Worm (Caenorhabditis elegans) whole organism, L1 larva: ENCODE measurements around the gene rabn-5.

Source experiments
- ama-1 ChIP-seq: fragments of 150-350 bp; optimal IDR thresholded peaks from 2 replicates; lab custom pipeline; 2014
- ceh-82 ChIP-seq, 3 experiments: fragments of 150-350 bp in 1 of 3; sonication (generic microtip) in 2 of 3; optimal IDR thresholded peaks; 2 replicates each; lab custom pipeline; 2014 to 2017; ENCODE audit warnings: missing biosample characterization in 3 of 3, missing genetic modification characterization in 3 of 3
- elt-3 ChIP-seq, 6 experiments: fragments of 150-350 bp in 1 of 6; sonication (generic microtip); optimal IDR thresholded peaks; 2 replicates each; lab custom pipeline; 2017 to 2018; ENCODE audit warnings: missing biosample characterization in 6 of 6, missing genetic modification characterization in 6 of 6, inconsistent platforms in 1 of 6
- fkh-10 ChIP-seq: sonication (generic microtip); optimal IDR thresholded peaks from 2 replicates; lab custom pipeline; 2017; ENCODE audit warnings: missing biosample characterization, missing genetic modification reagents, missing genetic modification characterization
- lsy-2 ChIP-seq, 2 experiments: fragments of 150-350 bp; optimal IDR thresholded peaks; 2 replicates each; lab custom pipeline; 2014; ENCODE audit warnings: missing biosample characterization in 2 of 2, missing genetic modification characterization in 2 of 2
- nhr-12 ChIP-seq: sonication (generic microtip); optimal IDR thresholded peaks from 2 replicates; lab custom pipeline; 2017; ENCODE audit warnings: missing biosample characterization, missing genetic modification characterization
- pag-3 ChIP-seq: sonication (generic microtip); optimal IDR thresholded peaks from 2 replicates; lab custom pipeline; 2017; ENCODE audit warnings: missing genetic modification characterization, mild to moderate bottlenecking, missing compliant biosample characterization, antibody characterized with exemption, borderline replicate concordance; ENCODE audit not compliant: insufficient read depth
- unc-62 ChIP-seq: fragments of 150-350 bp; optimal IDR thresholded peaks from 2 replicates; lab custom pipeline; 2014; ENCODE audit warnings: missing biosample characterization, missing genetic modification reagents, missing genetic modification characterization
- vab-15 ChIP-seq: sonication (generic microtip); optimal IDR thresholded peaks from 2 replicates; lab custom pipeline; 2017; ENCODE audit warnings: missing genotype, mild to moderate bottlenecking, missing genetic modification characterization, missing compliant biosample characterization

DNA sequence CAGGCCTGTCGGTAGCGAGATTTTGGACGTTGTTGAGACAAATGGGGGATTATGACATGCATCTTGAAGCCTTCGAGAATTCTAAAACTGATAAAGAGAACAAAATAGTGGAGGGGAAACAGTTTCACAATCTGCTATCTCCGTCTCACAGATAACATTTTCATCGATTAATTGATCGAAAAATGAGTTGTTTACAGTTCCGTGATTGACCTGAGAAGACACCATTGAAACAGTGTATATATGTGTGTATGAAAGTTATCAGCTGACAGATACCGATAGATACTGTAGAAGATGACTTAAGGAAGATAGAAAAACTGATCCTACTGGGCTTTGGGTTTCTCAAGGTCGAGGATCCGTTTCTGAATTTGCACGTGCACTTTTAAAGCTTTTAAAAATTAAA is 25.2 kb upstream of the rabn-5 start:
- TF ChIP-seq vab-15 (no peak), nhr-12 (tag; lab: Kevin White, UChicago) (no peak), pag-3 (tag; lab: Kevin White, UChicago) (no peak), fkh-10 (GFP tag; lab: Kevin White, UChicago) (no peak), ceh-82 (tag; optimal IDR thresholded peaks at IDR 0.05; lab: Kevin White, UChicago) (no peak), ama-1 (no peak), elt-3 (tag; optimal IDR thresholded peaks at IDR 0.05; lab: Kevin White, UChicago) (peak in 3 of 6 experiments; percentile 5 to 85 (median 78)), lsy-2 (tag; optimal IDR thresholded peaks at IDR 0.05; lab: Kevin White, UChicago) (peak; percentile 21 to 49), unc-62 (GFP tag; lab: Kevin White, UChicago) (no peak)
